Fruit fly (Drosophila melanogaster) whole organism, prepupa: ENCODE data around the gene CG11134.

Experiments
- CG10631 ChIP-seq: fragments of 200-800 bp; sonication (Bioruptor generic); optimal IDR thresholded peaks from 2 replicates; lab custom pipeline; 2016; ENCODE audit warnings: missing biosample characterization, missing genetic modification characterization
- CG10669 ChIP-seq: fragments of 200-800 bp; sonication (Bioruptor generic); optimal IDR thresholded peaks from 3 replicates; lab custom pipeline; 2018; ENCODE audit warnings: missing biosample characterization, mild to moderate bottlenecking, missing genetic modification characterization, moderate library complexity
- CG11294 ChIP-seq: fragments of 200-800 bp; sonication (Bioruptor generic); IDR thresholded peaks from 2 replicates; pipeline ENCODE4 v1.3.6; 2022; ENCODE audit warnings: missing biosample characterization, missing genetic modification characterization
- CG11762 ChIP-seq: fragments of 200-800 bp; sonication (Bioruptor generic); optimal IDR thresholded peaks from 3 replicates; lab custom pipeline; 2016; ENCODE audit warnings: missing biosample characterization, missing genetic modification characterization; ENCODE audit not compliant: insufficient read depth
- CG11902 ChIP-seq: fragments of 200-800 bp; sonication (Bioruptor generic); optimal IDR thresholded peaks from 3 replicates; lab custom pipeline; 2016; ENCODE audit warnings: missing biosample characterization, missing genetic modification characterization
- CG1621 ChIP-seq: fragments of 200-800 bp; sonication (Bioruptor generic); optimal IDR thresholded peaks from 3 replicates; lab custom pipeline; 2018; ENCODE audit warnings: missing biosample characterization, mild to moderate bottlenecking, missing genetic modification characterization
- CG16779 ChIP-seq: fragments of 200-800 bp; sonication (Bioruptor generic); optimal IDR thresholded peaks from 3 replicates; lab custom pipeline; 2017; ENCODE audit warnings: missing biosample characterization, mild to moderate bottlenecking, missing genetic modification characterization
- CG3032 ChIP-seq: fragments of 200-800 bp; optimal IDR thresholded peaks from 2 replicates; lab custom pipeline; 2019; ENCODE audit warnings: missing biosample characterization, mild to moderate bottlenecking, missing genetic modification characterization, moderate library complexity
- CG31627 ChIP-seq: fragments of 200-800 bp; sonication (Bioruptor generic); optimal IDR thresholded peaks from 3 replicates; lab custom pipeline; 2016; ENCODE audit warnings: missing biosample characterization, missing genetic modification characterization
- CG32006 ChIP-seq: fragments of 200-800 bp; sonication (Bioruptor generic); optimal IDR thresholded peaks from 3 replicates; lab custom pipeline; 2017; ENCODE audit warnings: missing biosample characterization, mild to moderate bottlenecking, missing genetic modification characterization
- CG34406 ChIP-seq: fragments of 200-800 bp; sonication (Bioruptor generic); optimal IDR thresholded peaks from 3 replicates; lab custom pipeline; 2016; ENCODE audit warnings: missing biosample characterization, missing genetic modification characterization
- CG4318 ChIP-seq: fragments of 200-800 bp; sonication (Bioruptor generic); optimal IDR thresholded peaks from 3 replicates; lab custom pipeline; 2017; ENCODE audit warnings: missing biosample characterization, mild to moderate bottlenecking, missing genetic modification characterization
- CG6276 ChIP-seq: fragments of 200-800 bp; sonication (Bioruptor generic); optimal IDR thresholded peaks from 2 replicates; lab custom pipeline; 2017; ENCODE audit warnings: missing biosample characterization, mild to moderate bottlenecking, missing genetic modification characterization
- CG6792 ChIP-seq: fragments of 200-800 bp; sonication (Bioruptor generic); optimal IDR thresholded peaks from 3 replicates; lab custom pipeline; 2016; ENCODE audit warnings: missing biosample characterization, missing genetic modification characterization
- CG6854 ChIP-seq: fragments of 200-800 bp; sonication (Bioruptor generic); optimal IDR thresholded peaks from 2 replicates; lab custom pipeline; 2017; ENCODE audit warnings: missing biosample characterization, mild to moderate bottlenecking, missing genetic modification characterization
- CG7368 ChIP-seq: fragments of 200-800 bp; sonication (Bioruptor generic); optimal IDR thresholded peaks from 3 replicates; lab custom pipeline; 2016; ENCODE audit warnings: missing biosample characterization, missing genetic modification characterization
- CG8319 ChIP-seq: fragments of 200-800 bp; sonication (Bioruptor generic); optimal IDR thresholded peaks from 3 replicates; lab custom pipeline; 2016; ENCODE audit warnings: missing biosample characterization, missing genetic modification characterization
- CG8632 ChIP-seq: fragments of 200-800 bp; sonication (Bioruptor generic); optimal IDR thresholded peaks from 3 replicates; lab custom pipeline; 2016; ENCODE audit warnings: missing biosample characterization, missing genetic modification characterization
- CG9139 ChIP-seq: fragments of 200-800 bp; sonication (Bioruptor generic); optimal IDR thresholded peaks from 3 replicates; lab custom pipeline; 2017; ENCODE audit warnings: missing biosample characterization, mild to moderate bottlenecking, missing genetic modification characterization
- Eip75B ChIP-seq: fragments of 200-800 bp; sonication (Bioruptor generic); optimal IDR thresholded peaks from 3 replicates; lab custom pipeline; 2016; ENCODE audit warnings: missing biosample characterization, missing genetic modification characterization
- Eip78C ChIP-seq: fragments of 200-800 bp; sonication (Bioruptor generic); peaks from one replicate; lab custom pipeline; 2016; ENCODE audit warnings: missing biosample characterization, missing genetic modification characterization
- Eip93F ChIP-seq: fragments of 200-800 bp; sonication (Bioruptor generic); optimal IDR thresholded peaks from 2 replicates; lab custom pipeline; 2016; ENCODE audit warnings: missing biosample characterization, mild to moderate bottlenecking, missing genetic modification characterization
- Ets21C ChIP-seq: fragments of 200-800 bp; sonication (Bioruptor generic); optimal IDR thresholded peaks from 3 replicates; lab custom pipeline; 2016; ENCODE audit warnings: missing biosample characterization, missing genetic modification characterization
- Gug ChIP-seq: fragments of 200-800 bp; sonication (Bioruptor generic); IDR thresholded peaks from 2 replicates; pipeline ENCODE4 v1.3.6; 2022; ENCODE audit warnings: missing biosample characterization, missing genetic modification characterization
- Hr39 ChIP-seq: fragments of 200-800 bp; sonication (Bioruptor generic); optimal IDR thresholded peaks from 2 replicates; lab custom pipeline; 2016; ENCODE audit warnings: missing biosample characterization, missing genetic modification characterization
- Lpt ChIP-seq: fragments of 200-800 bp; sonication (Bioruptor generic); optimal IDR thresholded peaks from 3 replicates; lab custom pipeline; 2016; ENCODE audit warnings: missing biosample characterization, missing genetic modification characterization
- Met ChIP-seq: fragments of 200-800 bp; sonication (Bioruptor generic); optimal IDR thresholded peaks from 3 replicates; lab custom pipeline; 2016; ENCODE audit warnings: missing biosample characterization, missing genetic modification characterization
- Smox ChIP-seq: fragments of 200-800 bp; sonication (Bioruptor generic); optimal IDR thresholded peaks from 3 replicates; lab custom pipeline; 2016; ENCODE audit warnings: missing biosample characterization, missing genetic modification characterization
- Sox14 ChIP-seq: fragments of 200-800 bp; sonication (Bioruptor generic); optimal IDR thresholded peaks from 3 replicates; lab custom pipeline; 2016; ENCODE audit warnings: missing biosample characterization, missing genetic modification characterization
- Sox15 ChIP-seq: fragments of 200-800 bp; sonication (Bioruptor generic); optimal IDR thresholded peaks from 3 replicates; lab custom pipeline; 2016; ENCODE audit warnings: missing biosample characterization, missing genetic modification characterization
- achi ChIP-seq: fragments of 200-800 bp; sonication (Bioruptor generic); optimal IDR thresholded peaks from 3 replicates; lab custom pipeline; 2016; ENCODE audit warnings: missing biosample characterization, missing genetic modification characterization
- acj6 ChIP-seq: fragments of 200-800 bp; sonication (Bioruptor generic); optimal IDR thresholded peaks from 3 replicates; lab custom pipeline; 2016; ENCODE audit warnings: missing biosample characterization, missing genetic modification characterization
- cyc ChIP-seq: fragments of 200-800 bp; sonication (Bioruptor generic); optimal IDR thresholded peaks from 3 replicates; lab custom pipeline; 2016; ENCODE audit warnings: missing biosample characterization, missing genetic modification characterization
- dac ChIP-seq: fragments of 200-800 bp; sonication (Bioruptor generic); optimal IDR thresholded peaks from 2 replicates; lab custom pipeline; 2017; ENCODE audit warnings: missing biosample characterization, mild to moderate bottlenecking, missing genetic modification characterization
- dsx ChIP-seq: fragments of 200-800 bp; optimal IDR thresholded peaks from 3 replicates; lab custom pipeline; 2019; ENCODE audit warnings: missing biosample characterization, mild to moderate bottlenecking, missing genetic modification characterization, moderate library complexity; ENCODE audit not compliant: poor library complexity, severe bottlenecking
- eg ChIP-seq: fragments of 200-800 bp; sonication (Bioruptor generic); IDR thresholded peaks from 3 replicates; pipeline ENCODE4 v1.3.6; 2022; ENCODE audit warnings: missing biosample characterization, missing genetic modification characterization
- esn ChIP-seq: fragments of 200-800 bp; sonication (Bioruptor generic); optimal IDR thresholded peaks from 2 replicates; lab custom pipeline; 2016; ENCODE audit warnings: missing biosample characterization, mild to moderate bottlenecking, missing genetic modification characterization, moderate library complexity
- fd59A ChIP-seq: fragments of 200-800 bp; sonication (Bioruptor generic); optimal IDR thresholded peaks from 2 replicates; lab custom pipeline; 2017; ENCODE audit warnings: missing biosample characterization, mild to moderate bottlenecking, missing genetic modification characterization, missing genetic modification reagents
- fd85E ChIP-seq: fragments of 200-800 bp; sonication (Bioruptor generic); optimal IDR thresholded peaks from 3 replicates; lab custom pipeline; 2016; ENCODE audit warnings: missing biosample characterization, missing genetic modification characterization
- lz ChIP-seq: fragments of 200-800 bp; sonication (Bioruptor generic); optimal IDR thresholded peaks from 3 replicates; lab custom pipeline; 2016; ENCODE audit warnings: missing biosample characterization, missing genetic modification characterization
- net ChIP-seq: fragments of 200-800 bp; sonication (Bioruptor generic); optimal IDR thresholded peaks from 3 replicates; lab custom pipeline; 2016; ENCODE audit warnings: missing biosample characterization, missing genetic modification characterization
- pdm3 ChIP-seq: fragments of 200-800 bp; sonication (Bioruptor generic); optimal IDR thresholded peaks from 3 replicates; lab custom pipeline; 2016; ENCODE audit warnings: missing biosample characterization, missing genetic modification characterization
- salr ChIP-seq, 2 experiments: fragments of 200-800 bp; sonication (Bioruptor generic); optimal IDR thresholded peaks; 3 replicates each; lab custom pipeline; 2016 to 2018; ENCODE audit warnings: missing biosample characterization in 2 of 2, missing genetic modification characterization in 2 of 2, mild to moderate bottlenecking in 1 of 2
- spab ChIP-seq: fragments of 200-800 bp; sonication (Bioruptor generic); optimal IDR thresholded peaks from 2 replicates; lab custom pipeline; 2017; ENCODE audit warnings: missing biosample characterization, mild to moderate bottlenecking, missing genetic modification characterization, missing genetic modification reagents
- ss ChIP-seq, 2 experiments: fragments of 200-800 bp; sonication (Bioruptor generic); optimal IDR thresholded peaks; 2 replicates in 1 of 2; 3 replicates in 1 of 2; lab custom pipeline; 2017 to 2018; ENCODE audit warnings: mild to moderate bottlenecking in 2 of 2, missing biosample characterization in 2 of 2, missing genetic modification characterization in 2 of 2, moderate library complexity in 1 of 2
- svp ChIP-seq: fragments of 200-800 bp; sonication (Bioruptor generic); peaks from one replicate; lab custom pipeline; 2016; ENCODE audit warnings: missing biosample characterization, missing genetic modification characterization
- topi ChIP-seq: fragments of 200-800 bp; sonication (Bioruptor generic); optimal IDR thresholded peaks from 3 replicates; lab custom pipeline; 2016; ENCODE audit warnings: missing biosample characterization, missing genetic modification characterization
- vri ChIP-seq: fragments of 200-800 bp; sonication (Bioruptor generic); optimal IDR thresholded peaks from 3 replicates; lab custom pipeline; 2016; ENCODE audit warnings: missing biosample characterization, mild to moderate bottlenecking, missing genetic modification characterization

CG11134 gene

DNA sequence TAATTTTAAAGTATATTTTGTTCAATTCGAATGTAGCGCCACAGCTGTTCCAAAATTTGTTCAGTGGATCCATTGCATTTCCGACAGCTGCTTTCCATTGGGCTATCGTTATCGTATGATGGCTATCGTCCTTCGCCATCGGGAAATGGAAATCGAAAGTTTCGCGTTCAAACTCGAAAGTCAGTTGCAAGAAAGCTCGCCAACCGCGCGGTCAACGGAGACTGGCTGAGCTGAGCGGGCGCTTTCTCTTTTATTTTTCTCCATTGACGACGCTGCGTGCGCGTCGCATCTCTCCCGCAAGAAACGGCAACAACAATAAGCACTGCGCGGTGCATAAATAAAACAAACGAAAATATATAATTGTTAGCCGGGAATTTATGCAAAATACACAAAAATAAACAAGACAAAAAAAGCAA is 45.8 kb downstream of the CG11134 start, which contains the start of gene inaE (continued):
- TF ChIP-seq fd59A = no peak

DNA sequence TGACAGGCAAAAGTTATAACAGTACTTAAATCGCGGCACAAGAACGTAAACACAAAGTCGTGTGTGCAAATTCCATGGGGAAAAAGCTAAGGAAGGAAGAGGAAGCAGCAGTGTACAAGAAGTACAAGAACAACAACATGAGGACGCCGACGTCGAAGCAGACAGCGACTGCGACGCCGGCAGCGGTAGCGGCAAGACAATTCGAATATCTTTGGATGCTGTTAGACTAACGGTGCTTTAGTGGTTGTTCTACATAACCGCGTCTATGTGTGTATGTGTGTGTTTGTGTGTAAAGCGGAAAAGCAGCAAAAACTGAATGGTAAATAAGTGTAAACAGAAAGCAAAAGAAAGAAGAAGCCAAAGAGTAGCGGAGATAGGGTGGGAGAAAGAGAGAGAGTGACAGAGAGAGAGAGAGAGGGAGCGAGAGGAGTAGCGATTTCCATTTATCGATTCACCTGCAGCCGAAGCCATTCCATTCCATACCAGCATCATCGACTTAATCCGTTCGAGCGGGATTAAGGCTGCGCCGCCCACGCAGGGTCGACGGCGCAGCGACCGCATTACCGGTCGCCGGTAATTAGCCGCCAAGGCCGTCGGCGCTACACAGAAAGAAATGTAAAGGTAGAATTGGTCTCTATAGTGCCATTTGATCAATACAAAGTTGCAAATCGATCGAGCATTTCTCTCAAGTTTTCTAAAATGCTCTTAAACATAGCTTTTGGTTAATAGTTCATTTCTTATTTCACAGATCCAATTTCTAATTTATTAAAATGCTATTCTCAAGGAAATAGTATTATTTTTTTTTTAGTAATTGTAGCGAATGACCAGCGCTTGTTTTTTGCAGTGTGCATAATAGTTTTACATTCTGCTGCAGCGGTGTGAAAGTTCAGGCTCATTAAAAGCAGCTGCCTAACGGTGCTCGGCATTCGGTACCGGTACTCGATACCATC is 46.5 kb downstream of the CG11134 start:
- TF ChIP-seq Sox15 (GFP tag; lab: Kevin White, UChicago) (no peak), acj6 (peak; percentile 57), CG31627 (GFP tag; lab: Kevin White, UChicago) (peak; percentile 32), CG8632 (no peak), CG11762 (GFP tag; lab: Kevin White, UChicago) (no peak), Eip78C (GFP tag; lab: Kevin White, UChicago) (peak; percentile 88), Hr39 (GFP tag; lab: Kevin White, UChicago) (peak; percentile 38), net (GFP tag; lab: Kevin White, UChicago) (peak; percentile 69), CG4318 (GFP tag; lab: Kevin White, UChicago) (peak; percentile 67), CG11902 (peak; percentile 5), CG6854 (GFP tag; lab: Kevin White, UChicago) (no peak), esn (peak; percentile 31), Met (peak; percentile 56), spab (GFP tag; lab: Kevin White, UChicago) (no peak), Eip75B (GFP tag; lab: Kevin White, UChicago) (peak; percentile 62), Smox (GFP tag; lab: Kevin White, UChicago) (peak; percentile 27), dsx (GFP tag; lab: Kevin White, UChicago) (peak; percentile 57), Lpt (GFP tag; lab: Kevin White, UChicago) (peak; percentile 23), CG10669 (GFP tag; lab: Kevin White, UChicago) (peak; percentile 33), eg (GFP tag; lab: Robert Waterston, UW) (peak; percentile 74), CG1621 (tag; lab: Kevin White, UChicago) (peak; percentile 0), CG10631 (GFP tag; lab: Kevin White, UChicago) (peak; percentile 16), pdm3 (peak; percentile 66), ss (GFP tag; optimal IDR thresholded peaks at IDR 0.05; lab: Kevin White, UChicago) (peak; percentile 19 to 23), CG34406 (GFP tag; lab: Kevin White, UChicago) (peak; percentile 25), Eip93F (GFP tag; lab: Kevin White, UChicago) (no peak), CG32006 (GFP tag; lab: Kevin White, UChicago) (peak; percentile 89), cyc (GFP tag; lab: Kevin White, UChicago) (peak; percentile 13), fd85E (GFP tag; lab: Kevin White, UChicago) (no peak), CG16779 (peak; percentile 8), Ets21C (no peak), dac (GFP tag; lab: Kevin White, UChicago) (peak; percentile 58), topi (peak; percentile 27), CG9139 (GFP tag; lab: Kevin White, UChicago) (no peak), fd59A (peak; percentile 28), Gug (GFP tag; lab: Robert Waterston, UW) (peak; percentile 55; the same call in 1 of the 2 replicates), achi (GFP tag; lab: Kevin White, UChicago) (peak; percentile 38), salr (GFP tag; optimal IDR thresholded peaks at IDR 0.05; lab: Kevin White, UChicago) (peak in 1 of 2 experiments; percentile 16), CG6276 (GFP tag; lab: Kevin White, UChicago) (peak; percentile 68), svp (peak; percentile 49), CG11294 (GFP tag; lab: Robert Waterston, UW) (peak; percentile 57), vri (GFP tag; lab: Kevin White, UChicago) (no peak), CG8319 (no peak), CG6792 (peak; percentile 27), lz (peak; percentile 36), Sox14 (GFP tag; lab: Kevin White, UChicago) (peak; percentile 32), CG7368 (peak; percentile 3), CG3032 (peak; percentile 43)
